Worm (Caenorhabditis elegans): Measurements from ENCODE around the gene urb-1.

- TF ChIP-seq snpc-4 (tag; optimal IDR thresholded peaks at IDR 0.05) (no peak), unc-62 (GFP tag; optimal IDR thresholded peaks at IDR 0.05) (no peak), lsy-2 (tag; optimal IDR thresholded peaks at IDR 0.05) (no peak), nhr-12 (tag; optimal IDR thresholded peaks at IDR 0.05) (no peak), nhr-237 (tag; optimal IDR thresholded peaks at IDR 0.05) (no peak), cnd-1 (tag; optimal IDR thresholded peaks at IDR 0.05) (no peak), ceh-83 (GFP tag; optimal IDR thresholded peaks at IDR 0.05) (no peak), ham-2 (GFP tag; optimal IDR thresholded peaks at IDR 0.05) (no peak), zip-8 (tag; optimal IDR thresholded peaks at IDR 0.05) (no peak), drap-1 (GFP tag; optimal IDR thresholded peaks at IDR 0.05) (no peak), bed-3 (GFP tag; optimal IDR thresholded peaks at IDR 0.05) (no peak), M03D4.4 (tag; optimal IDR thresholded peaks at IDR 0.05) (no peak), ztf-11 (tag; optimal IDR thresholded peaks at IDR 0.05) (no peak), mab-5 (tag; optimal IDR thresholded peaks at IDR 0.05) (no peak)
Measured at ce11 chrV:6430526-6431371, 6.8 kb upstream of the urb-1 start.
